Worm (Caenorhabditis elegans) whole organism, early embryonic: ENCODE results near the gene M28.8.

Source experiments
- pes-1 ChIP-seq: fragments of 200-800 bp; sonication (Bioruptor generic); IDR thresholded peaks from 2 replicates; pipeline ENCODE4 v1.3.6; 2022; ENCODE audit warnings: missing genetic modification reagents, missing genetic modification characterization, missing compliant biosample characterization
- scrt-1 ChIP-seq: fragments of 200-800 bp; sonication (Bioruptor generic); IDR thresholded peaks from 2 replicates; pipeline ENCODE4 v1.3.6; 2022; ENCODE audit warnings: missing genetic modification characterization, missing compliant biosample characterization
- sea-1 ChIP-seq: fragments of 200-800 bp; sonication (Bioruptor generic); conservative IDR thresholded peaks from 2 replicates; pipeline ENCODE4 v1.3.6; 2022; ENCODE audit warnings: missing genetic modification characterization, missing compliant biosample characterization

DNA sequence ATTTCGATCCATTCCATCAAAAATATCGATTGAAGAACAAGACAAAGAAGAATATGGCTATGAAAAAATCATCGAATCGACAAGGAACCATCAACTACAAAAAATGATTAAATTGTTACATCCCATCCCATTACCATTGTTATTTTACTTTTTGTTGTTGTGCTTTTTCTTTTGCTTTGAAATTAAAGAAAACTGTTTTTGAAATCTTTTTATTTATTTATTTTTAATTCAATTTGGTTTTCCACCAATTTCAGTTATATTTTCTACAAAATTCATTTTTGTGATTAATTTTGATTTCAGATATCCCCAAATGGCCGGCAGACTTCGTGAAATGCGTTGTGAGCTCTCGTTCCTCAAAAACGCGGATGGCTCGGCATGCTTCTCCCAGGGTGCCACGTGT lies 35.6 kb upstream of the M28.8 start, which contains the start of gene crn-5:
- no peak for TF ChIP-seq pes-1 (GFP tag; lab: Robert Waterston, UW)
- no peak for TF ChIP-seq scrt-1 (GFP tag; lab: Robert Waterston, UW)
- no peak for TF ChIP-seq sea-1 (GFP tag; lab: Robert Waterston, UW)
